Fruit fly (Drosophila melanogaster) S2 (cell line): ENCODE data around the gene Nepl6.

Experiments used
- CG8478 ChIP-seq: fragments of >200 bp; optimal IDR thresholded peaks from 2 replicates; lab custom pipeline; 2018
- CTCF ChIP-seq, 2 experiments: fragments of >200 bp; optimal IDR thresholded peaks; 2 replicates each; lab custom pipeline; 2018

- TF ChIP-seq CTCF (optimal IDR thresholded peaks at IDR 0.05; lab: Kevin White, UChicago) (no peak), CG8478 (no peak)
Measured at dm6 chr2L:6397149-6397548, 11.8 kb upstream of the Nepl6 start, which contains the start of gene CG42369.
